Fruit fly (Drosophila melanogaster) whole organism, embryonic: ENCODE measurements around the gene Ada2a.

Source experiments
- Atf3 ChIP-seq: fragments of 200-800 bp; sonication (Bioruptor generic); optimal IDR thresholded peaks from 3 replicates; lab custom pipeline; 2016; ENCODE audit warnings: missing biosample characterization, missing genetic modification characterization
- Awh ChIP-seq: fragments of 200-800 bp; sonication (Bioruptor generic); IDR thresholded peaks from 2 replicates; pipeline ENCODE4, ENCODE4 v1.3.6; 2022; ENCODE audit warnings: missing biosample characterization, missing genetic modification characterization
- Bdp1 ChIP-seq: fragments of 200-800 bp; sonication (Bioruptor generic); optimal IDR thresholded peaks from 3 replicates; lab custom pipeline; 2016; ENCODE audit warnings: missing biosample characterization, missing genetic modification characterization
- CG10209 ChIP-seq: fragments of 200-800 bp; sonication (Bioruptor generic); optimal IDR thresholded peaks from 3 replicates; lab custom pipeline; 2017; ENCODE audit warnings: missing biosample characterization, mild to moderate bottlenecking, missing genetic modification characterization, missing genetic modification reagents
- CG10979 ChIP-seq: fragments of 200-800 bp; sonication (Bioruptor generic); optimal IDR thresholded peaks from 2 replicates; lab custom pipeline; 2018; ENCODE audit warnings: missing biosample characterization, mild to moderate bottlenecking, missing genetic modification characterization, moderate library complexity
- CG11456 ChIP-seq: fragments of 200-800 bp; sonication (Bioruptor generic); IDR thresholded peaks from 3 replicates; pipeline ENCODE4 v1.3.6; 2022; ENCODE audit warnings: missing biosample characterization, missing genetic modification characterization
- CG12744 ChIP-seq: fragments of 200-800 bp; sonication (Bioruptor generic); optimal IDR thresholded peaks from 2 replicates; lab custom pipeline; 2016; ENCODE audit warnings: missing biosample characterization, missing genetic modification characterization
- CG13424 ChIP-seq: fragments of 200-800 bp; sonication (Bioruptor generic); optimal IDR thresholded peaks from 2 replicates; lab custom pipeline; 2019; ENCODE audit warnings: missing biosample characterization, mild to moderate bottlenecking, missing genetic modification characterization, moderate library complexity
- CG15514 ChIP-seq: fragments of 200-800 bp; sonication (Bioruptor generic); optimal IDR thresholded peaks from 3 replicates; lab custom pipeline; 2017; ENCODE audit warnings: missing biosample characterization, missing genetic modification characterization, mild to moderate bottlenecking, moderate library complexity, missing genetic modification reagents
- CG2889 ChIP-seq: fragments of 200-800 bp; sonication (Bioruptor generic); IDR thresholded peaks from 3 replicates; pipeline ENCODE4 v1.3.6; 2022; ENCODE audit warnings: missing biosample characterization, missing genetic modification characterization
- CG3847 ChIP-seq: fragments of 200-800 bp; sonication (Bioruptor generic); IDR thresholded peaks from 2 replicates; pipeline ENCODE4 v1.3.6; 2022; ENCODE audit warnings: missing biosample characterization, missing genetic modification characterization
- CG6272 ChIP-seq: fragments of 200-800 bp; sonication (Bioruptor generic); IDR thresholded peaks from 2 replicates; pipeline ENCODE4 v1.3.6; 2022; ENCODE audit warnings: missing biosample characterization, missing genetic modification characterization
- CG7839 ChIP-seq: fragments of 200-800 bp; sonication (Bioruptor generic); optimal IDR thresholded peaks from 3 replicates; lab custom pipeline; 2018; ENCODE audit warnings: missing biosample characterization, mild to moderate bottlenecking, missing genetic modification characterization, moderate library complexity
- CG7963 ChIP-seq: fragments of 200-800 bp; sonication (Bioruptor generic); IDR thresholded peaks from 3 replicates; pipeline ENCODE4 v1.3.6; 2022; ENCODE audit warnings: missing biosample characterization, missing genetic modification characterization; ENCODE audit not compliant: partially characterized antibody
- CG9727 ChIP-seq: fragments of 200-800 bp; sonication (Bioruptor generic); optimal IDR thresholded peaks from 3 replicates; lab custom pipeline; 2017; ENCODE audit warnings: missing biosample characterization, mild to moderate bottlenecking, missing genetic modification characterization
- CHES-1-like ChIP-seq: fragments of 200-800 bp; sonication (Bioruptor generic); optimal IDR thresholded peaks from 2 replicates; lab custom pipeline; 2016; ENCODE audit warnings: missing biosample characterization, missing genetic modification characterization
- CrebB ChIP-seq: fragments of 200-800 bp; sonication (Bioruptor generic); optimal IDR thresholded peaks from 3 replicates; lab custom pipeline; 2018; ENCODE audit warnings: missing biosample characterization, mild to moderate bottlenecking, missing genetic modification characterization
- Dbx ChIP-seq: fragments of 200-800 bp; sonication (Bioruptor generic); IDR thresholded peaks from 3 replicates; pipeline ENCODE4 v1.3.6; 2022; ENCODE audit warnings: missing biosample characterization, missing genetic modification characterization
- Deaf1 ChIP-seq: fragments of 200-800 bp; optimal IDR thresholded peaks from 3 replicates; lab custom pipeline; 2019; ENCODE audit warnings: missing biosample characterization, mild to moderate bottlenecking, missing genetic modification characterization, moderate library complexity
- Dip3 ChIP-seq: fragments of 200-800 bp; sonication (Bioruptor generic); optimal IDR thresholded peaks from 3 replicates; lab custom pipeline; 2016; ENCODE audit warnings: missing biosample characterization, missing genetic modification characterization
- Doc3 ChIP-seq: fragments of 200-800 bp; sonication (Bioruptor generic); IDR thresholded peaks from 3 replicates; pipeline ENCODE4 v1.3.6; 2022; ENCODE audit warnings: missing biosample characterization, missing genetic modification characterization; ENCODE audit not compliant: partially characterized antibody
- Ets97D ChIP-seq: fragments of 200-800 bp; sonication (Bioruptor generic); optimal IDR thresholded peaks from 3 replicates; lab custom pipeline; 2016; ENCODE audit warnings: missing biosample characterization, missing genetic modification characterization
- HLH4C ChIP-seq: fragments of 200-800 bp; sonication (Bioruptor generic); IDR thresholded peaks from 3 replicates; pipeline ENCODE4 v1.3.6; 2022; ENCODE audit warnings: missing biosample characterization, missing genetic modification characterization; ENCODE audit not compliant: partially characterized antibody
- Hmx ChIP-seq: fragments of 200-800 bp; sonication (Bioruptor generic); optimal IDR thresholded peaks from 2 replicates; lab custom pipeline; 2016; ENCODE audit warnings: missing biosample characterization, missing genetic modification characterization
- MBD-R2 ChIP-seq: fragments of 200-800 bp; sonication (Bioruptor generic); IDR thresholded peaks from 2 replicates; pipeline ENCODE4 v1.3.6; 2022; ENCODE audit warnings: missing biosample characterization, missing genetic modification characterization
- Med ChIP-seq: fragments of 200-800 bp; sonication (Bioruptor generic); peaks from one replicate; lab custom pipeline; 2016; ENCODE audit warnings: missing biosample characterization, missing genetic modification characterization, mild to moderate bottlenecking, inconsistent platforms, moderate library complexity
- PHDP ChIP-seq: fragments of 200-800 bp; sonication (Bioruptor generic); optimal IDR thresholded peaks from 3 replicates; lab custom pipeline; 2018; ENCODE audit warnings: missing biosample characterization, mild to moderate bottlenecking, missing genetic modification characterization, moderate library complexity
- Rfx ChIP-seq: fragments of 200-800 bp; sonication (Bioruptor generic); IDR thresholded peaks from 2 replicates; pipeline ENCODE4 v1.3.6; 2022; ENCODE audit warnings: missing biosample characterization, missing genetic modification characterization
- cg ChIP-seq: fragments of 200-800 bp; sonication (Bioruptor generic); optimal IDR thresholded peaks from 3 replicates; lab custom pipeline; 2019; ENCODE audit warnings: missing biosample characterization, mild to moderate bottlenecking, missing genetic modification characterization, moderate library complexity
- chif ChIP-seq, 2 experiments: fragments of 200-800 bp; sonication (Bioruptor generic); optimal IDR thresholded peaks; 3 replicates each; lab custom pipeline; 2016; ENCODE audit warnings: missing biosample characterization in 2 of 2, missing genetic modification characterization in 2 of 2
- chn ChIP-seq: fragments of 200-800 bp; sonication (Bioruptor generic); optimal IDR thresholded peaks from 2 replicates; lab custom pipeline; 2016; ENCODE audit warnings: missing biosample characterization, missing genetic modification characterization
- crp ChIP-seq, 2 experiments: fragments of 200-800 bp; sonication (Bioruptor generic); optimal IDR thresholded peaks; 2 replicates in 1 of 2; 3 replicates in 1 of 2; lab custom pipeline; 2017; ENCODE audit warnings: missing biosample characterization in 2 of 2, missing genetic modification characterization in 2 of 2, mild to moderate bottlenecking in 1 of 2, moderate library complexity in 1 of 2
- dm ChIP-seq: fragments of 200-800 bp; sonication (Bioruptor generic); optimal IDR thresholded peaks from 3 replicates; lab custom pipeline; 2016; ENCODE audit warnings: missing biosample characterization, missing genetic modification characterization
- grn ChIP-seq: fragments of 200-800 bp; sonication (Bioruptor generic); optimal IDR thresholded peaks from 3 replicates; lab custom pipeline; 2017; ENCODE audit warnings: missing biosample characterization, missing genetic modification characterization
- gro ChIP-seq: fragments of 200-800 bp; sonication (Bioruptor generic); optimal IDR thresholded peaks from 2 replicates; lab custom pipeline; 2016; ENCODE audit warnings: missing biosample characterization, missing genetic modification characterization
- hb ChIP-seq: fragments of 200-800 bp; sonication (Bioruptor generic); IDR thresholded peaks from 3 replicates; pipeline ENCODE4 v1.3.6; 2022; ENCODE audit warnings: missing biosample characterization, missing genetic modification characterization; ENCODE audit not compliant: partially characterized antibody
- ind ChIP-seq: fragments of 200-800 bp; sonication (Bioruptor generic); optimal IDR thresholded peaks from 3 replicates; lab custom pipeline; 2016; ENCODE audit warnings: missing biosample characterization, missing genetic modification characterization
- klu ChIP-seq: fragments of 200-800 bp; sonication (Bioruptor generic); IDR thresholded peaks from 2 replicates; pipeline ENCODE4 v1.3.6; 2022; ENCODE audit warnings: missing biosample characterization, missing genetic modification characterization
- org-1 ChIP-seq: fragments of 200-800 bp; sonication (Bioruptor generic); optimal IDR thresholded peaks from 2 replicates; lab custom pipeline; 2017; ENCODE audit warnings: missing biosample characterization, missing genetic modification characterization
- otp ChIP-seq: fragments of 200-800 bp; sonication (Bioruptor generic); IDR thresholded peaks from 3 replicates; pipeline ENCODE4, ENCODE4 v1.3.6; 2022; ENCODE audit warnings: missing biosample characterization, missing genetic modification characterization
- p53 ChIP-seq: fragments of 200-800 bp; sonication (Bioruptor generic); optimal IDR thresholded peaks from 2 replicates; lab custom pipeline; 2016; ENCODE audit warnings: missing biosample characterization, missing genetic modification characterization
- ro ChIP-seq: fragments of 200-800 bp; sonication (Bioruptor generic); IDR thresholded peaks from 2 replicates; pipeline ENCODE4 v1.3.6; 2022; ENCODE audit warnings: missing biosample characterization, missing genetic modification characterization
- slou ChIP-seq: fragments of 200-800 bp; sonication (Bioruptor generic); optimal IDR thresholded peaks from 3 replicates; lab custom pipeline; 2016; ENCODE audit warnings: missing biosample characterization, missing genetic modification characterization
- trem ChIP-seq: fragments of 200-800 bp; optimal IDR thresholded peaks from 3 replicates; lab custom pipeline; 2019; ENCODE audit warnings: missing biosample characterization, mild to moderate bottlenecking, missing genetic modification characterization, moderate library complexity
- wdn ChIP-seq: fragments of 200-800 bp; sonication (Bioruptor generic); IDR thresholded peaks from 2 replicates; pipeline ENCODE4 v1.3.6; 2022; ENCODE audit warnings: missing biosample characterization, missing genetic modification characterization
- wek ChIP-seq: fragments of 200-800 bp; sonication (Bioruptor generic); optimal IDR thresholded peaks from 3 replicates; lab custom pipeline; 2018; ENCODE audit warnings: missing biosample characterization, mild to moderate bottlenecking, missing genetic modification characterization, moderate library complexity
- zen ChIP-seq: fragments of 200-800 bp; sonication (Bioruptor generic); optimal IDR thresholded peaks from 3 replicates; lab custom pipeline; 2018; ENCODE audit warnings: missing biosample characterization, mild to moderate bottlenecking, missing genetic modification characterization, moderate library complexity
- zen2 ChIP-seq: fragments of 200-800 bp; sonication (Bioruptor generic); IDR thresholded peaks from 3 replicates; pipeline ENCODE4 v1.3.6; 2022; ENCODE audit warnings: missing biosample characterization, missing genetic modification characterization; ENCODE audit not compliant: partially characterized antibody

The Ada2a gene

dm6 chr3R:18274328-18275098, 19.2 kb upstream of the Ada2a start, which contains the start of the genes Vps39 and eIF1A (continued):
- TF ChIP-seq CG9727 (GFP tag; lab: Kevin White, UChicago), result peak; percentile 54
- TF ChIP-seq Doc3, result peak; percentile 84
- TF ChIP-seq otp, result 0 out of 3 replicates have a peak, but pooled peaks have one; percentile 9
- peak; percentile 95 for TF ChIP-seq trem (tag; lab: Kevin White, UChicago)
- TF ChIP-seq CG6272, result peak; percentile 36; the same call in 1 of the 2 replicates
- peak; percentile 82; the same call in 2 of the 3 replicates for TF ChIP-seq hb (GFP tag; lab: Robert Waterston, UW)
- peak; percentile 30 for TF ChIP-seq CG10979 (tag; lab: Kevin White, UChicago)
- peak; percentile 36 for TF ChIP-seq CG13424 (tag; lab: Kevin White, UChicago)
- peak; percentile 70 for TF ChIP-seq Ets97D
- TF ChIP-seq wek (GFP tag; lab: Kevin White, UChicago), result peak; percentile 98
- TF ChIP-seq zen (tag; lab: Kevin White, UChicago), result peak; percentile 42
- peak; percentile 19; the same call in 1 of the 2 replicates for TF ChIP-seq wdn (GFP tag; lab: Robert Waterston, UW)
- TF ChIP-seq Awh, result no peak
- peak; percentile 48 for TF ChIP-seq CG3847
- peak in 1 of 2 experiments; percentile 23 for TF ChIP-seq chif (GFP tag; optimal IDR thresholded peaks at IDR 0.05; lab: Kevin White, UChicago)
- TF ChIP-seq Hmx (GFP tag; lab: Kevin White, UChicago), result no peak
- peak; percentile 66 for TF ChIP-seq CG7963 (GFP tag; lab: Robert Waterston, UW)
- peak; percentile 21 for TF ChIP-seq Dip3 (GFP tag; lab: Kevin White, UChicago)
- no peak for TF ChIP-seq Bdp1 (GFP tag; lab: Kevin White, UChicago)
- no peak for TF ChIP-seq klu
- TF ChIP-seq CG12744, result peak; percentile 28
- peak; percentile 25 for TF ChIP-seq slou (GFP tag; lab: Kevin White, UChicago)
- no peak for TF ChIP-seq CG2889 (GFP tag; lab: Robert Waterston, UW)
- TF ChIP-seq dm, result peak; percentile 76
- TF ChIP-seq cg (GFP tag; lab: Kevin White, UChicago), result no peak
- TF ChIP-seq Rfx (GFP tag; lab: Robert Waterston, UW), result peak; percentile 30; the same call in 1 of the 2 replicates
- no peak for TF ChIP-seq ro
- TF ChIP-seq Dbx (GFP tag; lab: Robert Waterston, UW), result 0 out of 3 replicates have a peak, but pooled peaks have one; percentile 43
- TF ChIP-seq grn (GFP tag; lab: Kevin White, UChicago), result no peak
- TF ChIP-seq MBD-R2 (GFP tag; lab: Robert Waterston, UW), result peak; percentile 69
- TF ChIP-seq crp (GFP tag; optimal IDR thresholded peaks at IDR 0.05; lab: Kevin White, UChicago), result peak in 1 of 2 experiments; percentile 69
- TF ChIP-seq CHES-1-like (GFP tag; lab: Kevin White, UChicago), result peak; percentile 11
- TF ChIP-seq CG15514 (GFP tag; lab: Kevin White, UChicago), result peak; percentile 99
- peak; percentile 60 for TF ChIP-seq Med
- peak; percentile 39 for TF ChIP-seq PHDP (tag; lab: Kevin White, UChicago)
- TF ChIP-seq Deaf1 (tag; lab: Kevin White, UChicago), result peak; percentile 1
- peak; percentile 29 for TF ChIP-seq ind (GFP tag; lab: Kevin White, UChicago)
- peak; percentile 14 for TF ChIP-seq chn (GFP tag; lab: Kevin White, UChicago)
- TF ChIP-seq zen2 (GFP tag; lab: Robert Waterston, UW), result peak; percentile 71; the same call in 1 of the 3 replicates
- peak; percentile 28 for TF ChIP-seq p53 (GFP tag; lab: Kevin White, UChicago)
- TF ChIP-seq gro (GFP tag; lab: Kevin White, UChicago), result peak; percentile 43
- peak; percentile 20 for TF ChIP-seq Atf3
- TF ChIP-seq CG11456 (GFP tag; lab: Robert Waterston, UW), result peak; percentile 35; the same call in 1 of the 3 replicates
- TF ChIP-seq CrebB (tag; lab: Kevin White, UChicago), result no peak
- peak; percentile 93 for TF ChIP-seq HLH4C
- TF ChIP-seq CG10209 (GFP tag; lab: Kevin White, UChicago), result no peak
- no peak for TF ChIP-seq org-1 (GFP tag; lab: Kevin White, UChicago)
- no peak for TF ChIP-seq CG7839 (tag; lab: Kevin White, UChicago)
